Worm (Caenorhabditis elegans) whole organism, L4 larva: Measurements from ENCODE around the gene Y116F11B.9.
"Not testable (repeated sequence)": the region's sequence is repeated elsewhere in the genome, so short reads cannot be mapped to it uniquely, and the experiment has no call there.

ENCODE experiments used
- Y75B8A.6 ChIP-seq: fragments of 200-800 bp; sonication (Bioruptor generic); IDR thresholded peaks from 2 replicates; pipeline ENCODE4 v1.3.6; 2022; ENCODE audit warnings: missing genetic modification reagents, missing genetic modification characterization, missing compliant biosample characterization
- ceh-28 ChIP-seq: fragments of 150-350 bp; optimal IDR thresholded peaks from 2 replicates; lab custom pipeline; 2014; ENCODE audit warnings: missing biosample characterization, missing genetic modification reagents, missing genetic modification characterization
- ceh-32 ChIP-seq: sonication (generic microtip); optimal IDR thresholded peaks from 2 replicates; lab custom pipeline; 2016; ENCODE audit warnings: mild to moderate bottlenecking, missing genetic modification characterization, missing compliant biosample characterization; ENCODE audit not compliant: poor library complexity
- fos-1 ChIP-seq: fragments of 150-350 bp; optimal IDR thresholded peaks from 2 replicates; lab custom pipeline; 2014; ENCODE audit warnings: missing biosample characterization, missing genetic modification characterization
- gei-8 ChIP-seq: fragments of 200-800 bp; sonication (Bioruptor generic); optimal IDR thresholded peaks from 2 replicates; lab custom pipeline; 2018; ENCODE audit warnings: mild to moderate bottlenecking, missing genetic modification characterization, missing compliant biosample characterization
- lin-13 ChIP-seq: fragments of 150-350 bp; optimal IDR thresholded peaks from 2 replicates; lab custom pipeline; 2014; ENCODE audit warnings: missing biosample characterization, missing genetic modification reagents, missing genetic modification characterization
- zag-1 ChIP-seq: fragments of 150-350 bp; optimal IDR thresholded peaks from 2 replicates; lab custom pipeline; 2014; ENCODE audit warnings: missing biosample characterization, missing genetic modification characterization
- zip-2 ChIP-seq: fragments of 150-350 bp; optimal IDR thresholded peaks from 2 replicates; lab custom pipeline; 2014; ENCODE audit warnings: missing biosample characterization, missing genetic modification characterization

DNA sequence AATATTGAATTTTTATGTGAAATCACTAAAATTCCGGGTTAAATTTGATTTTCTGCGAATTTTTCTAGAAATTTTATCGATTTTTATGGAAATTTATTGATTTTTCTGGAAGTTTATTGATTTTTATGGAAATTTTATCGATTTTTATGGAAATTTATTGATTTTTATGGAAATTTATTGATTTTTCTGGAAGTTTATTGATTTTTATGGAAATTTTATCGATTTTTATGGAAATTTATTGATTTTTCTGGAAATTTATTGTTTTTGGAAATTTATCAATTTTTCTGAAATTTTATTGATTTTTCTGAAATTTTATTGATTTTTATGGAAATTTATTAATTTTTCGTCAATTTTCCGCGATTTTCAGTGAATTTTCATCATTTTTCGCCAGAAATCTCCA, 41.7 kb upstream of the Y116F11B.9 start:
- TF ChIP-seq Y75B8A.6 (GFP tag; lab: Robert Waterston, UW); zag-1 (tag; lab: Kevin White, UChicago); lin-13 (GFP tag; lab: Kevin White, UChicago); ceh-32; gei-8 (GFP tag; lab: Kevin White, UChicago); fos-1 (tag; lab: Kevin White, UChicago); zip-2 (tag; lab: Kevin White, UChicago): not testable (repeated sequence)
- peak; percentile 3 for TF ChIP-seq ceh-28 (tag; lab: Kevin White, UChicago)
